Fruit fly (Drosophila melanogaster) whole organism, embryonic: ENCODE measurements around the gene egh.

Experiments used
- CG11504 ChIP-seq: fragments of 200-800 bp; sonication (Bioruptor generic); optimal IDR thresholded peaks from 3 replicates; lab custom pipeline; 2019; ENCODE audit warnings: missing biosample characterization, mild to moderate bottlenecking, missing genetic modification characterization, moderate library complexity
- CG15011 ChIP-seq: fragments of 200-800 bp; sonication (Bioruptor generic); optimal IDR thresholded peaks from 3 replicates; lab custom pipeline; 2018; ENCODE audit warnings: missing biosample characterization, mild to moderate bottlenecking, missing genetic modification characterization
- CG16779 ChIP-seq: fragments of 200-800 bp; sonication (Bioruptor generic); IDR thresholded peaks from 2 replicates; pipeline ENCODE4 v1.3.6; 2022; ENCODE audit warnings: missing biosample characterization, missing genetic modification characterization
- CG7357 ChIP-seq: fragments of 200-800 bp; sonication (Bioruptor generic); IDR thresholded peaks from 3 replicates; pipeline ENCODE4 v1.3.6; 2022; ENCODE audit warnings: missing biosample characterization, missing genetic modification characterization
- CG9797 ChIP-seq: fragments of 200-800 bp; sonication (Bioruptor generic); optimal IDR thresholded peaks from 3 replicates; lab custom pipeline; 2018; ENCODE audit warnings: missing biosample characterization, mild to moderate bottlenecking, missing genetic modification characterization
- Dref ChIP-seq: fragments of 200-800 bp; sonication (Bioruptor generic); IDR thresholded peaks from 2 replicates; pipeline ENCODE4 v1.3.6; 2022; ENCODE audit warnings: missing biosample characterization, missing genetic modification characterization
- NK7.1 ChIP-seq: fragments of 200-800 bp; sonication (Bioruptor generic); optimal IDR thresholded peaks from 3 replicates; lab custom pipeline; 2016; ENCODE audit warnings: missing biosample characterization, missing genetic modification characterization
- Xbp1 ChIP-seq: fragments of 200-800 bp; sonication (Bioruptor generic); optimal IDR thresholded peaks from 3 replicates; lab custom pipeline; 2016; ENCODE audit warnings: missing biosample characterization, mild to moderate bottlenecking, missing genetic modification characterization
- chif ChIP-seq, 2 experiments: fragments of 200-800 bp; sonication (Bioruptor generic); optimal IDR thresholded peaks; 3 replicates each; lab custom pipeline; 2016; ENCODE audit warnings: missing biosample characterization in 2 of 2, missing genetic modification characterization in 2 of 2
- dati ChIP-seq: fragments of 200-800 bp; sonication (Bioruptor generic); IDR thresholded peaks from 2 replicates; pipeline ENCODE4 v1.3.6; 2022; ENCODE audit warnings: missing biosample characterization, missing genetic modification characterization
- pan ChIP-seq, 4 experiments: fragments of >200 bp in 3 of 4; fragments of 200-800 bp in 1 of 4; sonication (Bioruptor generic) in 1 of 4; optimal IDR thresholded peaks in 3 of 4; IDR thresholded peaks in 1 of 4; 2 replicates each; pipeline versions ENCODE4 v1.3.6 to Lab custom; 2017 to 2022; ENCODE audit warnings: missing biosample characterization in 2 of 4, missing genetic modification characterization in 2 of 4, mixed read lengths in 1 of 4
- schlank ChIP-seq: fragments of 200-800 bp; sonication (Bioruptor generic); optimal IDR thresholded peaks from 2 replicates; lab custom pipeline; 2018; ENCODE audit warnings: missing biosample characterization, mild to moderate bottlenecking, missing genetic modification characterization
- so ChIP-seq: fragments of 200-800 bp; sonication (Bioruptor generic); IDR thresholded peaks from 3 replicates; pipeline ENCODE4 v1.3.6; 2022; ENCODE audit warnings: missing biosample characterization, missing genetic modification characterization
- wdn ChIP-seq: fragments of 200-800 bp; sonication (Bioruptor generic); IDR thresholded peaks from 2 replicates; pipeline ENCODE4 v1.3.6; 2022; ENCODE audit warnings: missing biosample characterization, missing genetic modification characterization

- TF ChIP-seq chif (GFP tag; optimal IDR thresholded peaks at IDR 0.05; lab: Kevin White, UChicago) (no peak), CG15011 (no peak), so (GFP tag; lab: Robert Waterston, UW) (no peak), Xbp1 (no peak), pan (optimal IDR thresholded peaks at IDR 0.05; lab: Kevin White, UChicago) (no peak), pan (GFP tag; optimal IDR thresholded peaks at IDR 0.05 in 1 of 2, IDR thresholded peaks at IDR 0.05 in 1 of 2) (no peak), CG9797 (GFP tag; lab: Kevin White, UChicago) (no peak), Dref (no peak), CG11504 (no peak), NK7.1 (GFP tag; lab: Kevin White, UChicago) (no peak), CG16779 (GFP tag; lab: Robert Waterston, UW) (no peak), dati (GFP tag; lab: Robert Waterston, UW) (no peak), CG7357 (GFP tag; lab: Robert Waterston, UW) (no peak), wdn (GFP tag; lab: Robert Waterston, UW) (no peak), schlank (tag; lab: Kevin White, UChicago) (no peak)
Measured at dm6 chrX:2539495-2539894, 48.8 kb upstream of the egh start.
